Fruit fly (Drosophila melanogaster) Kc167 (cell line): ENCODE data around the gene Ace.

Experiments used
- Sin3A ChIP-seq: fragments of >200 bp; optimal IDR thresholded peaks from 2 replicates; lab custom pipeline; 2018; ENCODE audit warnings: missing external identifiers
- h ChIP-seq: fragments of >200 bp; optimal IDR thresholded peaks from 3 replicates; lab custom pipeline; 2018; ENCODE audit warnings: missing external identifiers
- insv ChIP-seq: fragments of >200 bp; optimal IDR thresholded peaks from 3 replicates; lab custom pipeline; 2018; ENCODE audit warnings: missing external identifiers
- psq ChIP-seq: fragments of >200 bp; optimal IDR thresholded peaks from 2 replicates; lab custom pipeline; 2017; ENCODE audit warnings: missing external identifiers
- ttk ChIP-seq: sonication (Bioruptor generic); optimal IDR thresholded peaks from 2 replicates; lab custom pipeline; 2017; ENCODE audit warnings: missing external identifiers

DNA sequence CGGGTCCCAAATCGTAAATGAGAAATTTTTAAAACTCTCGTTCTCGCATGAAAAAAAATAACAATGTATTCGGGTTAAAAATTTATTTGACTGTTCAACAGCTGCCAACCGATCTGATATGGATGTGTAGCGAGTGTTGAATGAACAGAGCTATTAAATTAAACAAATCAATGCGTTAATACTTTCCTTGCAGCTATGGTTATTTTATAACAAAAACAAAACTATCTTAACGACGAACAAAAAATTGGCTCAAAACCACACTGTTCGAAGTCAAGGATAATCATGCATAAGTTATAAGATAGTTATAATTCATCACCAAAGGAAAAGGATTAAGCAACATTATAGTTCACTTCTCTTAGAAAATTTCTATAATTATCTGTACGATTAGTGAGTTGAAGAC is 38.8 kb downstream of the Ace start, which contains the start of gene CG8476:
- TF ChIP-seq h (lab: Kevin White, UChicago) (no peak), psq (lab: Kevin White, UChicago) (no peak), Sin3A (lab: Kevin White, UChicago) (no peak), insv (lab: Kevin White, UChicago) (no peak), ttk (no peak)
